Fruit fly (Drosophila melanogaster) whole organism, prepupa: ENCODE data around the gene CG7420.

Source experiments
- CG11902 ChIP-seq: fragments of 200-800 bp; sonication (Bioruptor generic); optimal IDR thresholded peaks from 3 replicates; lab custom pipeline; 2016; ENCODE audit warnings: missing biosample characterization, missing genetic modification characterization
- Ets21C ChIP-seq: fragments of 200-800 bp; sonication (Bioruptor generic); optimal IDR thresholded peaks from 3 replicates; lab custom pipeline; 2016; ENCODE audit warnings: missing biosample characterization, missing genetic modification characterization
- Hr39 ChIP-seq: fragments of 200-800 bp; sonication (Bioruptor generic); optimal IDR thresholded peaks from 2 replicates; lab custom pipeline; 2016; ENCODE audit warnings: missing biosample characterization, missing genetic modification characterization
- fd59A ChIP-seq: fragments of 200-800 bp; sonication (Bioruptor generic); optimal IDR thresholded peaks from 2 replicates; lab custom pipeline; 2017; ENCODE audit warnings: missing biosample characterization, mild to moderate bottlenecking, missing genetic modification characterization, missing genetic modification reagents
- net ChIP-seq: fragments of 200-800 bp; sonication (Bioruptor generic); optimal IDR thresholded peaks from 3 replicates; lab custom pipeline; 2016; ENCODE audit warnings: missing biosample characterization, missing genetic modification characterization
- pdm3 ChIP-seq: fragments of 200-800 bp; sonication (Bioruptor generic); optimal IDR thresholded peaks from 3 replicates; lab custom pipeline; 2016; ENCODE audit warnings: missing biosample characterization, missing genetic modification characterization

DNA sequence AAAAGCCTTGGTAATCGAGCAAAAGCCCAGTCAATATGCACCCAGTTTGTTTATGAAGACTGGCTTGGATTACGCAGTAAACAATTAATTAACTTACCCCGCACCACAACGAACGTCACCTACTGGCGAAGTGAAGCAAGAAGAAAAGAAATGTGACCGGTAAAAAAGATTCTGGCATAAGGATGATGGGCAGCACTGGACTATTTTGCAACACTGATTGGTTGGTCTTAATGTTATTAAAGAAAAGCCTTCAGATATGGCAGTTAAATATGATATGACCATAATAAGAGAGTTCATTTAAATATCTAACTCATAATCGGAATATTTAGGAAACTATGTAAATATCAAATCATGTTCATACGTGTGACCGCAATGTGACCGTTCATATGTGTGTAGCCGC, 2.4 kb downstream of the CG7420 start, which contains the start of gene CG18131:
- TF ChIP-seq net (GFP tag; lab: Kevin White, UChicago) (no peak), CG11902 (no peak), pdm3 (GFP tag; lab: Kevin White, UChicago) (no peak), Ets21C (no peak), Hr39 (no peak), fd59A (GFP tag; lab: Kevin White, UChicago) (no peak)
